Worm (Caenorhabditis elegans) whole organism, L2 larva: ENCODE results near the gene msp-65.

Source experiments
- R02D3.7 ChIP-seq: fragments of 150-350 bp; optimal IDR thresholded peaks from 2 replicates; lab custom pipeline; 2014; ENCODE audit warnings: missing biosample characterization, missing genetic modification characterization
- ceh-16 ChIP-seq: fragments of 150-350 bp; optimal IDR thresholded peaks from 2 replicates; lab custom pipeline; 2014; ENCODE audit warnings: missing biosample characterization, missing genetic modification characterization
- elt-3 ChIP-seq: sonication (generic microtip); optimal IDR thresholded peaks from 2 replicates; lab custom pipeline; 2017; ENCODE audit warnings: missing biosample characterization, missing genetic modification characterization
- fos-1 ChIP-seq: fragments of 150-350 bp; optimal IDR thresholded peaks from 2 replicates; lab custom pipeline; 2014; ENCODE audit warnings: missing biosample characterization, missing genetic modification characterization
- mbf-1 ChIP-seq: sonication (generic microtip); optimal IDR thresholded peaks from 2 replicates; lab custom pipeline; 2017; ENCODE audit warnings: missing biosample characterization, missing genetic modification characterization
- nhr-11 ChIP-seq: fragments of 150-350 bp; optimal IDR thresholded peaks from 2 replicates; lab custom pipeline; 2014; ENCODE audit warnings: missing biosample characterization, missing genetic modification characterization

ce11 chrIV:5303030-5303429, 13.3 kb upstream of the msp-65 start, which contains the start of gene ZK354.7:
- no peak for TF ChIP-seq fos-1 (tag; lab: Kevin White, UChicago)
- TF ChIP-seq elt-3 (tag; lab: Kevin White, UChicago): no peak
- no peak for TF ChIP-seq R02D3.7 (tag; lab: Kevin White, UChicago)
- no peak for TF ChIP-seq nhr-11 (tag; lab: Kevin White, UChicago)
- no peak for TF ChIP-seq mbf-1 (tag; lab: Kevin White, UChicago)
- TF ChIP-seq ceh-16 (tag; lab: Kevin White, UChicago): no peak
